Fruit fly (Drosophila melanogaster) Kc167 (cell line): ENCODE measurements around the gene schuy.

Source experiments
- Myc ChIP-seq: fragments of >200 bp; optimal IDR thresholded peaks from 2 replicates; lab custom pipeline; 2017; ENCODE audit warnings: missing external identifiers
- Sin3A ChIP-seq: fragments of >200 bp; optimal IDR thresholded peaks from 2 replicates; lab custom pipeline; 2018; ENCODE audit warnings: missing external identifiers
- h ChIP-seq: fragments of >200 bp; optimal IDR thresholded peaks from 3 replicates; lab custom pipeline; 2018; ENCODE audit warnings: missing external identifiers
- insv ChIP-seq: fragments of >200 bp; optimal IDR thresholded peaks from 3 replicates; lab custom pipeline; 2018; ENCODE audit warnings: missing external identifiers
- psq ChIP-seq: fragments of >200 bp; optimal IDR thresholded peaks from 2 replicates; lab custom pipeline; 2017; ENCODE audit warnings: missing external identifiers

DNA sequence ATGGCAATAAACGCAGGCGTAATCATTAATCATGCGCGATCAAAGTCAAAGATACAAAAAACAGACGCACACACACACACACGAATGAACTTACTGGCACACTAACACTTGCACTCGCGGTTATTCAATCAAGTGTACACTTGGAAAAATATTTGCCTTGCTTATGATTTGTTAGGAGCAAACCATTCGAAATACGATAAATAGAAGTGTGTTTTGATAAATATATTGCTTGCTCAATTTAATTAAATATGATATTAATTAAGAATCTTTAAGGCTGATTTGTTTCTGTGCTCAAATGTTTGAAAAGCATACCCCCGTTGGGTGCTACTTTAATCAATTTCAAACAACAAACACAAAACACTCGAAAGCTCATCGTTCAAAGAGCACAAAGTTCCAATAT lies 40.4 kb upstream of the schuy start:
- TF ChIP-seq Myc (lab: Kevin White, UChicago), result no peak
- no peak for TF ChIP-seq Sin3A (lab: Kevin White, UChicago)
- no peak for TF ChIP-seq psq (lab: Kevin White, UChicago)
- no peak for TF ChIP-seq insv
- TF ChIP-seq h (lab: Kevin White, UChicago), result no peak
